Worm (Caenorhabditis elegans) whole organism, L1 larva: ENCODE measurements around the gene par-1.

Experiments used
- C04F5.9 ChIP-seq: sonication (generic microtip); optimal IDR thresholded peaks from 2 replicates; lab custom pipeline; 2016; ENCODE audit warnings: missing genetic modification characterization, missing compliant biosample characterization
- C34B4.2 ChIP-seq: sonication (generic microtip); optimal IDR thresholded peaks from 2 replicates; lab custom pipeline; 2017; ENCODE audit warnings: mild to moderate bottlenecking, missing genetic modification characterization, missing compliant biosample characterization
- F16B12.6 ChIP-seq: fragments of 150-350 bp; optimal IDR thresholded peaks from 2 replicates; lab custom pipeline; 2014; ENCODE audit warnings: missing biosample characterization, missing genetic modification characterization
- aha-1 ChIP-seq: fragments of 150-350 bp; optimal IDR thresholded peaks from 2 replicates; lab custom pipeline; 2014; ENCODE audit warnings: missing biosample characterization, missing genetic modification characterization
- alr-1 ChIP-seq: fragments of 200-800 bp; sonication (Bioruptor generic); optimal IDR thresholded peaks from 2 replicates; lab custom pipeline; 2018; ENCODE audit warnings: borderline replicate concordance, mild to moderate bottlenecking, missing genetic modification characterization, missing compliant biosample characterization
- aly-2 ChIP-seq: fragments of 150-350 bp; optimal IDR thresholded peaks from 2 replicates; lab custom pipeline; 2014; ENCODE audit warnings: missing biosample characterization, missing genetic modification characterization
- blmp-1 ChIP-seq: fragments of 150-350 bp; optimal IDR thresholded peaks from 2 replicates; lab custom pipeline; 2014; ENCODE audit warnings: missing biosample characterization, missing genetic modification characterization
- ceh-63 ChIP-seq: fragments of 200-800 bp; sonication (Bioruptor generic); optimal IDR thresholded peaks from 2 replicates; lab custom pipeline; 2018; ENCODE audit warnings: mild to moderate bottlenecking, missing genetic modification characterization, missing compliant biosample characterization
- ceh-8 ChIP-seq: fragments of 200-800 bp; sonication (Bioruptor generic); optimal IDR thresholded peaks from 2 replicates; lab custom pipeline; 2018; ENCODE audit warnings: mild to moderate bottlenecking, missing genetic modification characterization, moderate library complexity, missing compliant biosample characterization
- ceh-82 ChIP-seq, 3 experiments: fragments of 150-350 bp in 1 of 3; sonication (generic microtip) in 2 of 3; optimal IDR thresholded peaks; 2 replicates each; lab custom pipeline; 2014 to 2017; ENCODE audit warnings: missing biosample characterization in 3 of 3, missing genetic modification characterization in 3 of 3
- dsc-1 ChIP-seq: sonication (generic microtip); optimal IDR thresholded peaks from 2 replicates; lab custom pipeline; 2016; ENCODE audit warnings: mild to moderate bottlenecking, missing genetic modification characterization, missing compliant biosample characterization
- elt-2 ChIP-seq: sonication (generic microtip); optimal IDR thresholded peaks from 2 replicates; lab custom pipeline; 2016; ENCODE audit warnings: missing genetic modification characterization, mild to moderate bottlenecking, inconsistent platforms, missing compliant biosample characterization, missing genetic modification reagents
- fkh-4 ChIP-seq: sonication (generic microtip); optimal IDR thresholded peaks from 2 replicates; lab custom pipeline; 2016; ENCODE audit warnings: missing compliant biosample characterization, missing genetic modification characterization, borderline replicate concordance
- fkh-8 ChIP-seq: sonication (generic microtip); optimal IDR thresholded peaks from 2 replicates; lab custom pipeline; 2016; ENCODE audit warnings: mild to moderate bottlenecking, missing genetic modification characterization, missing compliant biosample characterization
- grh-1 ChIP-seq: fragments of 200-800 bp; sonication (Bioruptor generic); IDR thresholded peaks from 2 replicates; pipeline ENCODE4 v1.3.6; 2022; ENCODE audit warnings: missing genetic modification reagents, missing genetic modification characterization, missing compliant biosample characterization
- irx-1 ChIP-seq: sonication (generic microtip); optimal IDR thresholded peaks from 2 replicates; lab custom pipeline; 2016; ENCODE audit warnings: missing genetic modification characterization, missing compliant biosample characterization
- isw-1 ChIP-seq: fragments of 200-800 bp; sonication (Bioruptor generic); IDR thresholded peaks from 2 replicates; pipeline ENCODE4 v1.3.6; 2022; ENCODE audit warnings: missing genetic modification characterization, missing compliant biosample characterization
- lin-14 ChIP-seq: fragments of 200-800 bp; sonication (Bioruptor generic); optimal IDR thresholded peaks from 2 replicates; lab custom pipeline; 2018; ENCODE audit warnings: mild to moderate bottlenecking, missing genetic modification characterization, moderate library complexity, missing compliant biosample characterization
- mep-1 ChIP-seq: fragments of 150-350 bp; optimal IDR thresholded peaks from 2 replicates; lab custom pipeline; 2014; ENCODE audit warnings: missing biosample characterization, missing genetic modification characterization
- nhr-12 ChIP-seq: sonication (generic microtip); optimal IDR thresholded peaks from 2 replicates; lab custom pipeline; 2017; ENCODE audit warnings: missing biosample characterization, missing genetic modification characterization
- nhr-28 ChIP-seq: fragments of 150-350 bp; optimal IDR thresholded peaks from 2 replicates; lab custom pipeline; 2014; ENCODE audit warnings: missing biosample characterization, missing genetic modification characterization
- nhr-47 ChIP-seq: sonication (generic microtip); optimal IDR thresholded peaks from 2 replicates; lab custom pipeline; 2016; ENCODE audit warnings: mild to moderate bottlenecking, missing genetic modification characterization, moderate library complexity, missing compliant biosample characterization
- nhr-71 ChIP-seq: sonication (generic microtip); optimal IDR thresholded peaks from 2 replicates; lab custom pipeline; 2016; ENCODE audit warnings: mild to moderate bottlenecking, missing genetic modification characterization, moderate library complexity, missing compliant biosample characterization
- nhr-76 ChIP-seq: sonication (generic microtip); optimal IDR thresholded peaks from 2 replicates; lab custom pipeline; 2017; ENCODE audit warnings: missing biosample characterization, missing genetic modification characterization
- nhr-77 ChIP-seq: fragments of 150-350 bp; optimal IDR thresholded peaks from 2 replicates; lab custom pipeline; 2014; ENCODE audit warnings: missing biosample characterization, missing genetic modification characterization
- nhr-85 ChIP-seq: sonication (generic microtip); peaks from one replicate; lab custom pipeline; 2016; ENCODE audit warnings: missing genetic modification characterization, inconsistent platforms, missing compliant biosample characterization
- pqm-1 ChIP-seq: sonication (generic microtip); optimal IDR thresholded peaks from 3 replicates; lab custom pipeline; 2017; ENCODE audit warnings: missing biosample characterization, missing genetic modification characterization
- rnt-1 ChIP-seq: sonication (generic microtip); optimal IDR thresholded peaks from 2 replicates; lab custom pipeline; 2016; ENCODE audit warnings: mild to moderate bottlenecking, missing genetic modification characterization, moderate library complexity, missing compliant biosample characterization
- snpc-4 ChIP-seq: fragments of 150-350 bp; optimal IDR thresholded peaks from 2 replicates; lab custom pipeline; 2014; ENCODE audit warnings: missing biosample characterization, missing genetic modification characterization
- sup-37 ChIP-seq: fragments of 200-800 bp; sonication (Bioruptor generic); optimal IDR thresholded peaks from 2 replicates; lab custom pipeline; 2018; ENCODE audit warnings: mild to moderate bottlenecking, missing genetic modification characterization, missing compliant biosample characterization
- tbx-2 ChIP-seq: sonication (generic microtip); optimal IDR thresholded peaks from 2 replicates; lab custom pipeline; 2016; ENCODE audit warnings: missing genetic modification characterization, missing compliant biosample characterization
- unc-62 ChIP-seq: fragments of 150-350 bp; optimal IDR thresholded peaks from 2 replicates; lab custom pipeline; 2014; ENCODE audit warnings: missing biosample characterization, missing genetic modification reagents, missing genetic modification characterization
- unc-86 ChIP-seq: sonication (generic microtip); optimal IDR thresholded peaks from 2 replicates; lab custom pipeline; 2016; ENCODE audit warnings: missing genetic modification characterization, missing compliant biosample characterization
- unc-98 ChIP-seq: fragments of 200-800 bp; sonication (Bioruptor generic); IDR thresholded peaks from 2 replicates; pipeline ENCODE4 v1.3.6; 2022; ENCODE audit warnings: missing genetic modification characterization, missing compliant biosample characterization
- xbp-1 ChIP-seq: sonication (generic microtip); optimal IDR thresholded peaks from 2 replicates; lab custom pipeline; 2016; ENCODE audit warnings: missing genetic modification characterization, missing compliant biosample characterization
- zag-1 ChIP-seq: fragments of 150-350 bp; optimal IDR thresholded peaks from 2 replicates; lab custom pipeline; 2014; ENCODE audit warnings: missing biosample characterization, missing genetic modification characterization

The par-1 gene

DNA sequence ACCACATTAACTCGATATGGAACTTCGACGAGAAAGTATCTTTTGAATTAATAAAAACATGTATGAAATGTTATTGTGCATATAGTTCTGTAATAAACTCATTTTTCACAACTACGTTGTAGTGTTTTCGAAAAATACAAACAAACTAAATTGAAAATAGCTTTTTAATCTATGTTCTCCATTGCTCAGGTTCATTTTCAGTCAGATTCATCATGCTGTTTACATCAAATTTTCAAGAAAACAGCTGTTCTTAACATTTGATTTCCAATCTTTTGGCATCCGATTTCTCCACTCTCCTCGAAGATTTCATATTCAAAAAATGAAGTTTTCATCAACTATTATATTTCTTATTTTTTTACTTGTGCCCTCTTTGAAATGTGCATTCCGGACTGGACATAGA lies 35.1 kb downstream of the par-1 start, which contains the start of gene H39E23.2:
Gene H39E23.2, plus strand, starts transcription at position 301 of the 400 bp plus-strand sequence.
- TF ChIP-seq xbp-1 (tag; lab: Kevin White, UChicago): no peak
- TF ChIP-seq fkh-4 (tag; lab: Kevin White, UChicago): no peak
- TF ChIP-seq unc-98 (GFP tag; lab: Robert Waterston, UW): no peak
- TF ChIP-seq unc-86: no peak
- TF ChIP-seq lin-14 (GFP tag; lab: Kevin White, UChicago): no peak
- TF ChIP-seq nhr-85: no peak
- TF ChIP-seq ceh-8 (GFP tag; lab: Kevin White, UChicago): no peak

ce11 chrV:14107511-14107910 lies 37.7 kb downstream of the par-1 start, which contains the start of gene H39E23.3:
Gene H39E23.3, plus strand, starts transcription at chrV:14107811.
- TF ChIP-seq C04F5.9 (tag; lab: Kevin White, UChicago) (no peak), F16B12.6 (no peak), C34B4.2 (tag; lab: Kevin White, UChicago) (no peak), pqm-1 (tag; lab: Kevin White, UChicago) (no peak), mep-1 (tag; lab: Kevin White, UChicago) (no peak), unc-62 (no peak), nhr-76 (tag; lab: Kevin White, UChicago) (no peak), snpc-4 (tag; lab: Kevin White, UChicago) (no peak)

DNA sequence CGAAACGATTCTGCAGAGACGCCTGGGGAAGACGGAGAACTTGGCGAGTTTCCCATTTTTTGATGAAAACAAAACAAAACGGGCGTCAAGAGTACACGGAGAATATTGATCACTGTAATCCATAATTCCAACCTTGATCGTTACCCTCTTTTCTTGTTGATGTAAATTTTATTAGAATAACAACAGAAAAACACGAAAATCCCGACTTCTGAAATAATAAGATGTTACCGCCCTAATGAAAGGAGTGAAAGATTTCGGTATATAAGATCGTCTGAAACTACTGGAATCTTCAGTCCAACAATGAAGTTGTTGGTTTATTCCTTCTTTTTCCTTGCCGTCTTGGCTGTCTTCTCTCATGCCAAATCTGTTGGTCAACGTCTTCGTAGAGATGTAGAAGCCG lies 41.2 kb downstream of the par-1 start, which contains the start of gene D1086.9:
Gene D1086.9, plus strand, starts transcription at position 301 of the 400 bp plus-strand sequence.
- TF ChIP-seq ceh-63 (GFP tag; lab: Kevin White, UChicago) (no peak), nhr-47 (no peak), xbp-1 (tag; lab: Kevin White, UChicago) (no peak), nhr-71 (tag; lab: Kevin White, UChicago) (no peak), blmp-1 (tag; lab: Kevin White, UChicago) (no peak), aha-1 (tag; lab: Kevin White, UChicago) (no peak), sup-37 (GFP tag; lab: Kevin White, UChicago) (no peak), nhr-12 (tag; lab: Kevin White, UChicago) (no peak), alr-1 (tag; lab: Kevin White, UChicago) (no peak), nhr-77 (tag; lab: Kevin White, UChicago) (no peak), elt-2 (tag; lab: Kevin White, UChicago) (no peak), nhr-28 (no peak), fkh-8 (no peak), unc-86 (no peak), isw-1 (no peak), nhr-85 (no peak), tbx-2 (no peak), ceh-82 (tag; optimal IDR thresholded peaks at IDR 0.05; lab: Kevin White, UChicago) (no peak), ceh-8 (GFP tag; lab: Kevin White, UChicago) (no peak)
- TF ChIP-seq, all 84 proteins: peak for 0

DNA sequence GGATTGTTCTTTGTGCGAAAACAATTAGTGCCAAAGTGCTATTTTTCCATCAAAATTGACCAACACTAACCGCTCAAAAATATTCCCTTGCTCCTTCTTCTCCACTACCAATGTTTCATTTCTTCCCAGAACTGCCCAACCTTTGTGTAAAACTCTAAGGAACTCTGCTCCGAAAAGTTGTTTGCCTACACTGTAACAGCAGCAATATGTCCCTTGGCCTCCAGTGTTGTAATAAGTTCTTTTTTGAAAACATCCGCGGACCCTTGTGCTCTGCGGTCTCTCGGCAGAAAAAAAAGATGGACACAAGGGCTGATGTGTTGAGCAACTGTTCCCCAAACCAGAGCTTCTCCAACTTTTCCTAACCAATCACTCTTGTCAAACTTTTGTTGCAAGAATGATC lies 44.3 kb downstream of the par-1 start, which contains the start of gene D1086.12:
Gene D1086.12, plus strand, starts transcription at position 301 of the 400 bp plus-strand sequence.
- TF ChIP-seq aly-2 (no peak), fkh-4 (tag; lab: Kevin White, UChicago) (no peak), grh-1 (GFP tag; lab: Robert Waterston, UW) (no peak), rnt-1 (tag; lab: Kevin White, UChicago) (peak; percentile 25), nhr-47 (no peak), zag-1 (tag; lab: Kevin White, UChicago) (no peak), irx-1 (no peak), dsc-1 (tag; lab: Kevin White, UChicago) (no peak), lin-14 (GFP tag; lab: Kevin White, UChicago) (peak; percentile 48)
